Fruit fly (Drosophila melanogaster) whole organism, embryonic: ENCODE data around the gene CG12321.

Experiments
- Ada2b ChIP-seq: fragments of 200-800 bp; sonication (Bioruptor generic); IDR thresholded peaks from 2 replicates; pipeline ENCODE4 v1.3.6; 2022; ENCODE audit warnings: missing biosample characterization, missing genetic modification characterization
- Antp ChIP-seq: fragments of 200-800 bp; sonication (Bioruptor generic); optimal IDR thresholded peaks from 3 replicates; lab custom pipeline; 2016; ENCODE audit warnings: missing biosample characterization, missing genetic modification characterization
- Asciz ChIP-seq: fragments of 200-800 bp; sonication (Bioruptor generic); optimal IDR thresholded peaks from 2 replicates; lab custom pipeline; 2017; ENCODE audit warnings: missing biosample characterization, mild to moderate bottlenecking, missing genetic modification characterization, missing genetic modification reagents
- Awh ChIP-seq: fragments of 200-800 bp; sonication (Bioruptor generic); IDR thresholded peaks from 2 replicates; pipeline ENCODE4, ENCODE4 v1.3.6; 2022; ENCODE audit warnings: missing biosample characterization, missing genetic modification characterization
- CG12659 ChIP-seq: fragments of 200-800 bp; sonication (Bioruptor generic); optimal IDR thresholded peaks from 3 replicates; lab custom pipeline; 2017; ENCODE audit warnings: mild to moderate bottlenecking, missing biosample characterization, missing genetic modification reagents, missing genetic modification characterization
- CG13287 ChIP-seq: fragments of 200-800 bp; sonication (Bioruptor generic); IDR thresholded peaks from 2 replicates; pipeline ENCODE4 v1.3.6; 2022; ENCODE audit warnings: missing biosample characterization, missing genetic modification characterization; ENCODE audit not compliant: partially characterized antibody
- CG14667 ChIP-seq: fragments of 200-800 bp; sonication (Bioruptor generic); IDR thresholded peaks from 2 replicates; pipeline ENCODE4 v1.3.6; 2022; ENCODE audit warnings: missing biosample characterization, missing genetic modification characterization
- CG16863 ChIP-seq: fragments of 200-800 bp; sonication (Bioruptor generic); optimal IDR thresholded peaks from 3 replicates; lab custom pipeline; 2016; ENCODE audit warnings: missing biosample characterization, missing genetic modification characterization
- CG17385 ChIP-seq: fragments of 200-800 bp; sonication (Bioruptor generic); optimal IDR thresholded peaks from 3 replicates; lab custom pipeline; 2018; ENCODE audit warnings: missing biosample characterization, mild to moderate bottlenecking, missing genetic modification characterization
- CG17912 ChIP-seq: fragments of 200-800 bp; sonication (Bioruptor generic); optimal IDR thresholded peaks from 2 replicates; lab custom pipeline; 2018; ENCODE audit warnings: missing biosample characterization, mild to moderate bottlenecking, missing genetic modification characterization
- CG1832 ChIP-seq: fragments of 200-800 bp; sonication (Bioruptor generic); optimal IDR thresholded peaks from 2 replicates; lab custom pipeline; 2017; ENCODE audit warnings: missing biosample characterization, mild to moderate bottlenecking, missing genetic modification characterization, inconsistent platforms
- CG30403 ChIP-seq: fragments of 200-800 bp; sonication (Bioruptor generic); optimal IDR thresholded peaks from 3 replicates; lab custom pipeline; 2016; ENCODE audit warnings: missing biosample characterization, missing genetic modification characterization
- CG31365 ChIP-seq: fragments of 200-800 bp; sonication (Bioruptor generic); optimal IDR thresholded peaks from 2 replicates; lab custom pipeline; 2018; ENCODE audit warnings: missing biosample characterization, mild to moderate bottlenecking, missing genetic modification characterization
- CG4328 ChIP-seq: fragments of 200-800 bp; sonication (Bioruptor generic); optimal IDR thresholded peaks from 3 replicates; lab custom pipeline; 2017; ENCODE audit warnings: missing biosample characterization, missing genetic modification reagents, missing genetic modification characterization
- CG5245 ChIP-seq: fragments of 200-800 bp; sonication (Bioruptor generic); optimal IDR thresholded peaks from 3 replicates; lab custom pipeline; 2016; ENCODE audit warnings: missing biosample characterization, missing genetic modification characterization
- CG6272 ChIP-seq: fragments of 200-800 bp; sonication (Bioruptor generic); IDR thresholded peaks from 2 replicates; pipeline ENCODE4 v1.3.6; 2022; ENCODE audit warnings: missing biosample characterization, missing genetic modification characterization
- CG6791 ChIP-seq: fragments of 200-800 bp; sonication (Bioruptor generic); IDR thresholded peaks from 3 replicates; pipeline ENCODE4 v1.3.6; 2022; ENCODE audit warnings: missing biosample characterization, missing genetic modification characterization; ENCODE audit not compliant: partially characterized antibody
- CG7556 ChIP-seq: fragments of 200-800 bp; sonication (Bioruptor generic); optimal IDR thresholded peaks from 2 replicates; lab custom pipeline; 2017; ENCODE audit warnings: missing biosample characterization, mild to moderate bottlenecking, missing genetic modification characterization
- CG8281 ChIP-seq: fragments of 200-800 bp; sonication (Bioruptor generic); optimal IDR thresholded peaks from 2 replicates; lab custom pipeline; 2018; ENCODE audit warnings: missing biosample characterization, mild to moderate bottlenecking, missing genetic modification characterization, moderate library complexity
- CG8944 ChIP-seq: fragments of 200-800 bp; sonication (Bioruptor generic); optimal IDR thresholded peaks from 3 replicates; lab custom pipeline; 2016; ENCODE audit warnings: missing biosample characterization, missing genetic modification characterization
- CG9215 ChIP-seq: fragments of 200-800 bp; sonication (Bioruptor generic); IDR thresholded peaks from 2 replicates; pipeline ENCODE4 v1.3.6; 2022; ENCODE audit warnings: missing biosample characterization, missing genetic modification characterization
- E2f2 ChIP-seq: fragments of 200-800 bp; sonication (Bioruptor generic); IDR thresholded peaks from 2 replicates; pipeline ENCODE4 v1.3.6; 2022; ENCODE audit warnings: missing biosample characterization, missing genetic modification characterization
- HLH3B ChIP-seq: fragments of 200-800 bp; sonication (Bioruptor generic); IDR thresholded peaks from 2 replicates; pipeline ENCODE4 v1.3.6; 2022; ENCODE audit warnings: missing biosample characterization, missing genetic modification characterization
- Hr51 ChIP-seq, 2 experiments: fragments of 200-800 bp; sonication (Bioruptor generic); optimal IDR thresholded peaks; 2 replicates in 1 of 2; 3 replicates in 1 of 2; lab custom pipeline; 2016 to 2018; ENCODE audit warnings: missing biosample characterization in 2 of 2, missing genetic modification characterization in 2 of 2, mild to moderate bottlenecking in 1 of 2, moderate library complexity in 1 of 2
- Hr78 ChIP-seq, 2 experiments: fragments of 200-800 bp in 1 of 2; fragments of >200 bp in 1 of 2; sonication (Bioruptor generic) in 1 of 2; optimal IDR thresholded peaks; 2 replicates each; lab custom pipeline; 2017 to 2019; ENCODE audit warnings: missing biosample characterization in 2 of 2, missing genetic modification characterization in 2 of 2, mild to moderate bottlenecking in 1 of 2, moderate library complexity in 1 of 2
- Nf-YA ChIP-seq: fragments of 200-800 bp; sonication (Bioruptor generic); IDR thresholded peaks from 2 replicates; pipeline ENCODE4 v1.3.6; 2022; ENCODE audit warnings: missing biosample characterization, missing genetic modification characterization
- Nf-YC ChIP-seq: fragments of 200-800 bp; optimal IDR thresholded peaks from 3 replicates; lab custom pipeline; 2019; ENCODE audit warnings: missing biosample characterization, mild to moderate bottlenecking, missing genetic modification characterization, moderate library complexity
- Pdp1 ChIP-seq, 2 experiments: fragments of 200-800 bp; sonication (Bioruptor generic); optimal IDR thresholded peaks; 3 replicates each; lab custom pipeline; 2016; ENCODE audit warnings: missing biosample characterization in 2 of 2, missing genetic modification characterization in 2 of 2, mild to moderate bottlenecking in 1 of 2, moderate library complexity in 1 of 2
- Ptx1 ChIP-seq: fragments of 200-800 bp; sonication (Bioruptor generic); IDR thresholded peaks from 2 replicates; pipeline ENCODE4 v1.3.6; 2022; ENCODE audit warnings: missing biosample characterization, missing genetic modification characterization
- Side ChIP-seq: fragments of 200-800 bp; sonication (Bioruptor generic); optimal IDR thresholded peaks from 2 replicates; lab custom pipeline; 2016; ENCODE audit warnings: missing biosample characterization, missing genetic modification characterization
- Sry-δ ChIP-seq: fragments of 200-800 bp; sonication (Bioruptor generic); optimal IDR thresholded peaks from 2 replicates; lab custom pipeline; 2016; ENCODE audit warnings: missing biosample characterization, missing genetic modification characterization
- Xbp1 ChIP-seq: fragments of 200-800 bp; sonication (Bioruptor generic); optimal IDR thresholded peaks from 3 replicates; lab custom pipeline; 2016; ENCODE audit warnings: missing biosample characterization, mild to moderate bottlenecking, missing genetic modification characterization
- bbx ChIP-seq: fragments of 200-800 bp; sonication (Bioruptor generic); IDR thresholded peaks from 2 replicates; pipeline ENCODE4 v1.3.6; 2022; ENCODE audit warnings: missing biosample characterization, missing genetic modification characterization; ENCODE audit not compliant: partially characterized antibody
- bigmax ChIP-seq: fragments of 200-800 bp; sonication (Bioruptor generic); optimal IDR thresholded peaks from 2 replicates; lab custom pipeline; 2018; ENCODE audit warnings: missing biosample characterization, mild to moderate bottlenecking, missing genetic modification characterization
- dan ChIP-seq: fragments of 200-800 bp; sonication (Bioruptor generic); IDR thresholded peaks from 2 replicates; pipeline ENCODE4 v1.3.6; 2022; ENCODE audit warnings: missing biosample characterization, missing genetic modification characterization
- fd3F ChIP-seq: fragments of 200-800 bp; sonication (Bioruptor generic); optimal IDR thresholded peaks from 2 replicates; lab custom pipeline; 2018; ENCODE audit warnings: missing biosample characterization, mild to moderate bottlenecking, missing genetic modification characterization, moderate library complexity
- fru ChIP-seq: fragments of >200 bp; optimal IDR thresholded peaks from 2 replicates; lab custom pipeline; 2017
- grn ChIP-seq: fragments of 200-800 bp; sonication (Bioruptor generic); optimal IDR thresholded peaks from 3 replicates; lab custom pipeline; 2017; ENCODE audit warnings: missing biosample characterization, missing genetic modification characterization
- jing ChIP-seq: fragments of 200-800 bp; sonication (Bioruptor generic); optimal IDR thresholded peaks from 2 replicates; lab custom pipeline; 2018; ENCODE audit warnings: missing biosample characterization, mild to moderate bottlenecking, missing genetic modification characterization
- kay ChIP-seq: fragments of 200-800 bp; sonication (Bioruptor generic); optimal IDR thresholded peaks from 2 replicates; lab custom pipeline; 2016; ENCODE audit warnings: missing biosample characterization, missing genetic modification characterization
- lilli ChIP-seq: fragments of 200-800 bp; sonication (Bioruptor generic); optimal IDR thresholded peaks from 3 replicates; lab custom pipeline; 2016; ENCODE audit warnings: missing biosample characterization, missing genetic modification characterization
- maf-S ChIP-seq: fragments of 200-800 bp; sonication (Bioruptor generic); optimal IDR thresholded peaks from 2 replicates; lab custom pipeline; 2016; ENCODE audit warnings: missing biosample characterization, missing genetic modification characterization
- mam ChIP-seq: fragments of 200-800 bp; sonication (Bioruptor generic); optimal IDR thresholded peaks from 3 replicates; lab custom pipeline; 2016; ENCODE audit warnings: missing biosample characterization, missing genetic modification characterization
- mld ChIP-seq: fragments of 200-800 bp; sonication (Bioruptor generic); IDR thresholded peaks from 3 replicates; pipeline ENCODE4 v1.3.6; 2022; ENCODE audit warnings: missing biosample characterization, missing genetic modification characterization; ENCODE audit not compliant: partially characterized antibody
- nerfin-2 ChIP-seq: fragments of 200-800 bp; sonication (Bioruptor generic); IDR thresholded peaks from 2 replicates; pipeline ENCODE4 v1.3.6; 2022; ENCODE audit warnings: missing biosample characterization, missing genetic modification characterization; ENCODE audit not compliant: partially characterized antibody
- nom ChIP-seq: fragments of 200-800 bp; sonication (Bioruptor generic); optimal IDR thresholded peaks from 2 replicates; lab custom pipeline; 2017; ENCODE audit warnings: missing biosample characterization, missing genetic modification characterization, mild to moderate bottlenecking, moderate library complexity, missing genetic modification reagents
- odd ChIP-seq: fragments of 200-800 bp; sonication (Bioruptor generic); optimal IDR thresholded peaks from 2 replicates; lab custom pipeline; 2017; ENCODE audit warnings: missing biosample characterization, mild to moderate bottlenecking, missing genetic modification characterization
- tap ChIP-seq: fragments of 200-800 bp; optimal IDR thresholded peaks from 3 replicates; lab custom pipeline; 2019; ENCODE audit warnings: missing biosample characterization, mild to moderate bottlenecking, missing genetic modification characterization, moderate library complexity
- tgo ChIP-seq: fragments of 200-800 bp; sonication (Bioruptor generic); IDR thresholded peaks from 3 replicates; pipeline ENCODE4 v1.3.6; 2022; ENCODE audit warnings: missing biosample characterization, missing genetic modification characterization
- tin ChIP-seq: fragments of 200-800 bp; sonication (Bioruptor generic); optimal IDR thresholded peaks from 3 replicates; lab custom pipeline; 2016; ENCODE audit warnings: missing biosample characterization, missing genetic modification characterization
- yki ChIP-seq: fragments of >200 bp; optimal IDR thresholded peaks from 3 replicates; lab custom pipeline; 2018

CG12321 gene

DNA sequence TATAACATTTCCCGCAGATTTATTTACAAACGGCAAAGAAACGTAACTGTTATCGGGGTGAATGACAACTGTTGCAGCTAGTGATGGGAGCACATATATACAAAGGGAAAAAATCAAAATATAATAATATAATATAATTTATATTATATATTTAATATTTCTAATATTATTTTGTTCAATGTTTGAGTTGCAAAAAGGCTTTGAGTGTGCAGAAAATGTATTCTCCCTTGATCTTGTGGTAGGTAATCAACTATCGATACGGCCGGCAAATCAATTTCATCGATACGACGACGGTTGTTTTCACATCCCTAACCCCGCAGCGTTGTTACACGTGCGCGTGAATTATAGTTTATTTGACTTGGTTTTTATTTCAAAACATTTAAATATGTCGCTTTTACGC lies 34.9 kb upstream of the CG12321 start, which contains the start of the genes mTerf5 and Non3 (continued):
- TF ChIP-seq mam (peak; percentile 45), Ada2b (GFP tag; lab: Robert Waterston, UW) (peak; percentile 58), Asciz (GFP tag; lab: Kevin White, UChicago) (no peak), tgo (GFP tag; lab: Robert Waterston, UW) (peak; percentile 32; the same call in 1 of the 3 replicates), tap (tag; lab: Kevin White, UChicago) (peak; percentile 27), CG14667 (GFP tag; lab: Robert Waterston, UW) (no peak), CG8944 (GFP tag; lab: Kevin White, UChicago) (peak; percentile 17), Xbp1 (GFP tag; lab: Kevin White, UChicago) (peak; percentile 75), CG8281 (tag; lab: Kevin White, UChicago) (no peak), CG17385 (GFP tag; lab: Kevin White, UChicago) (peak; percentile 54), mld (GFP tag; lab: Robert Waterston, UW) (peak; percentile 68; the same call in 1 of the 3 replicates), Pdp1 (GFP tag; optimal IDR thresholded peaks at IDR 0.05; lab: Kevin White, UChicago) (peak in 1 of 2 experiments; percentile 30), Nf-YC (peak; percentile 65), CG7556 (GFP tag; lab: Kevin White, UChicago) (peak; percentile 20), Antp (GFP tag; lab: Kevin White, UChicago) (no peak), kay (GFP tag; lab: Kevin White, UChicago) (no peak), yki (lab: Kevin White, UChicago) (no peak), tin (GFP tag; lab: Kevin White, UChicago) (peak; percentile 51), fru (no peak), CG1832 (no peak), Hr51 (GFP tag; optimal IDR thresholded peaks at IDR 0.05; lab: Kevin White, UChicago) (peak in 1 of 2 experiments; percentile 46), CG6272 (GFP tag; lab: Robert Waterston, UW) (peak; percentile 62), Awh (GFP tag; lab: Robert Waterston, UW) (no peak), fd3F (GFP tag; lab: Kevin White, UChicago) (peak; percentile 23), HLH3B (GFP tag; lab: Robert Waterston, UW) (no peak), CG5245 (GFP tag; lab: Kevin White, UChicago) (no peak), Side (GFP tag; lab: Kevin White, UChicago) (no peak), nerfin-2 (GFP tag; lab: Robert Waterston, UW) (peak; percentile 72), CG17912 (GFP tag; lab: Kevin White, UChicago) (peak; percentile 22), Sry-δ (peak; percentile 85), CG4328 (GFP tag; lab: Kevin White, UChicago) (peak; percentile 41), CG6791 (GFP tag; lab: Robert Waterston, UW) (peak; percentile 78), maf-S (GFP tag; lab: Kevin White, UChicago) (no peak), CG13287 (GFP tag; lab: Robert Waterston, UW) (peak; percentile 95), bigmax (GFP tag; lab: Kevin White, UChicago) (no peak), jing (GFP tag; lab: Kevin White, UChicago) (no peak), nom (GFP tag; lab: Kevin White, UChicago) (peak; percentile 27), Hr78 (GFP tag; optimal IDR thresholded peaks at IDR 0.05; lab: Kevin White, UChicago) (no peak), bbx (GFP tag; lab: Robert Waterston, UW) (peak; percentile 72; the same call in 1 of the 2 replicates), dan (GFP tag; lab: Robert Waterston, UW) (no peak), CG31365 (tag; lab: Kevin White, UChicago) (no peak), lilli (GFP tag; lab: Kevin White, UChicago) (peak; percentile 61), Nf-YA (GFP tag; lab: Robert Waterston, UW) (no peak), odd (GFP tag; lab: Kevin White, UChicago) (peak; percentile 33), CG12659 (GFP tag; lab: Kevin White, UChicago) (peak; percentile 75), grn (GFP tag; lab: Kevin White, UChicago) (no peak), CG16863 (GFP tag; lab: Kevin White, UChicago) (peak; percentile 44), E2f2 (peak; percentile 56; the same call in 1 of the 2 replicates), CG9215 (GFP tag; lab: Robert Waterston, UW) (peak; percentile 46), CG30403 (GFP tag; lab: Kevin White, UChicago) (peak; percentile 61), Ptx1 (GFP tag; lab: Robert Waterston, UW) (peak; percentile 59)
